Worm (Caenorhabditis elegans) whole organism, dauer: ENCODE measurements around the gene sel-1.

Experiments used
- unc-62 ChIP-seq: sonication (generic microtip); optimal IDR thresholded peaks from 2 replicates; lab custom pipeline; 2017; ENCODE audit warnings: missing biosample characterization, missing genetic modification reagents, missing genetic modification characterization

Gene sel-1

ce11 chrV:12560328-12560782 lies at the start of gene sel-1:
TSS of gene sel-1 (plus strand) at chrV:12560732.
- TF ChIP-seq unc-62: no peak

- TF ChIP-seq unc-62: no peak
Measured at ce11 chrV:12511946-12512345, 48.6 kb upstream of the sel-1 start.

DNA sequence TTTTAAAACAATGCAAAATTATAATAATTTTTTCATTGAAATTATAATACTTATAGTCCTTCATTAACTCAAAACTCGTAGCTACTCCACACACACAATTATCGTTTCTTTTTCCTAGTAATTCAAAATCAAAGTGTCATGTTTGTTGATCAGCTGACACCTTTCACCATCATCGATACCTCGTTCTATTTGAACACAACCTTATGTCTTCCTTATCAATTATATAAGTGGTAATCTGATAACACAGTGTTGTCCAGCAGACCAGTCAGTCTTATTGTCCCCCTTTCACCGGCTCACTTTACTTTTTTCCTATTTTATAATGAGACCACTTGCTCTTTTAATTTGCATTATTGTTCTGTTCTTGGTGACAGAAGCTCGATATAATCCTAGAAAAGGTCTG lies 47.8 kb upstream of the sel-1 start, which contains the start of the genes T28H10.2 and lgmn-1:
Gene T28H10.2 (minus strand): TSS at position 177 of the 400 bp plus-strand sequence.
Gene lgmn-1 (plus strand): TSS at position 284 of the 400 bp plus-strand sequence.
- TF ChIP-seq unc-62: no peak

ce11 chrV:12513900-12514299 lies 46.6 kb upstream of the sel-1 start:
- TF ChIP-seq unc-62: no peak

ce11 chrV:12517148-12517547 lies 43.4 kb upstream of the sel-1 start, which contains the start of gene cal-1:
TSS of gene cal-1 (minus strand) at chrV:12517248.
- TF ChIP-seq unc-62: no peak

ce11 chrV:12517757-12518156 lies 42.8 kb upstream of the sel-1 start:
- no peak for TF ChIP-seq unc-62

DNA sequence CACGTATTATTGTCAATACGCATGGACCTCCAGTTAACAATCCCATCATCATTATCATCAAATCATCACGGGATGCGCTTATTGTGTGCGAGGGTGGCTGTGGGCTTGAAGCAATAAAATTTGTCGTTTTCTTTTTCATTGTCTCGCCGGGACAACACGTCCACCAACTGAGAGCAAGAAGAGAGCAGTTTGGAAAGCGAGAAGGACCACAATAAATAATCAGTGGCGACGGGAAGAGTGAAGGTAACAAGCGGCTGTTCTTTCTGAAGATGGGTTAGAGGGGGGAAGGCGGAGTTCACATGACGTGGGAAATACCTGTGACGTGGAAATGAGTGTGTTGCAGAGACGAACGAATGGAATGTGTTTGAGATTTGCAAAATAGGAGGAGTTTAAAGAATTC lies 41.8 kb upstream of the sel-1 start:
- no peak for TF ChIP-seq unc-62

DNA sequence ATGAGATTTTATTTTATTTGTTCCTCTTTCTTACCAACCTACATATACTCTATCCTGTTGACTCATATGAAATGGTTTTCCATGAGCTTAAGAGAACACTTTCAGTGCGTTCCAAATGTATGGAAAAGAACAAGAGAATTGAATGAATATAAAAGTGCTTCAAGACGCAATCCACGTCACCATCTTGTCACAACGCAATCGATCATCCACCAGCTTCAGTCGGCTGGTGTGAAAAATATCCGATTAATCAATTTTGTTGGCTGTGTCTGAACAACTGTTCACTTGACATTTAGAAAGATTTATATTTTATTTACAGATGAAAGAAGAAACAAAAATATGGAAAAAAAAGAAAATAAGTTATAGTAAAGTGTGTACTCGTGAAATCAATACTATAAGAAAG lies 37.2 kb upstream of the sel-1 start:
- TF ChIP-seq unc-62: no peak

- no peak for TF ChIP-seq unc-62
Measured at ce11 chrV:12525526-12525925, 35.0 kb upstream of the sel-1 start, which contains the start of gene dyf-4. TSS of gene dyf-4 (minus strand) at chrV:12525738.

DNA sequence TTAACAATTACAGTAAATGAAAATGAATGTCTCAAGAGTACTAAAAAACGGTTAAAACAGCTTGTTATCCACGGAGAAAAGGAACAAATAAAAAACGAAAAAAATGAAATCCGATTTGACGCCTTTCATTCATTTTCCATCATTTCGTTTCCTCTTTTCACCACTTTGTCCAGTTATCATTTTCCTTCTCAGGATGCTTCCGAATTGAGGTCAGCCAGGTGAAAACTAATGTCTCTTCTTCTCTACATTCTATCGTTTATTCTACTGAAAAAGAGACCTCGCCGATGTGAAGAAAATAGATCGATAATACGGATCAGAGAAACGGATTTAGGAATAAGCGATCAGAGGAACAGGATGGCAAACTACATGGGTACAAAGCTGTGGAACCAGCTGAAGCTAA lies 34.4 kb upstream of the sel-1 start:
- TF ChIP-seq unc-62: no peak

DNA sequence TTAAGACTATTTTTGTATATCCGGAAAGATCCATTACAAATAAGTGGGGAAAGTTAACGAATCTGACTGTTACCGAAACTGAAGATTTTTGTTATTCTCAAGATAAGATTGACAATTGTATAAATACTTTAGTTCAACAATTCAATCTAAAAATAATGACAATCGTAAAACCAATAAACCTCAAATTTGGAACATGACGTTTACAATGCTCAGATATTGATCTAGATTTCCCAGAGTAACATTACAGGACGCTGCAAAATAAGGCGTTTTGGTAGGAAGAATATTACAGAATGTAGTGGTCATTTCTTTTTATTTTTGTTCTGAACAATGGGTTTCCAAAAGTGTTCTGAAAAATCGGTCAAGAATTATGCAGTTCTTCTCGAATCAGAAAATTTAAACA lies 33.8 kb upstream of the sel-1 start, which contains the start of gene F45D3.1:
Gene F45D3.1 (plus strand): TSS at position 301 of the 400 bp plus-strand sequence.
- TF ChIP-seq unc-62: no peak

DNA sequence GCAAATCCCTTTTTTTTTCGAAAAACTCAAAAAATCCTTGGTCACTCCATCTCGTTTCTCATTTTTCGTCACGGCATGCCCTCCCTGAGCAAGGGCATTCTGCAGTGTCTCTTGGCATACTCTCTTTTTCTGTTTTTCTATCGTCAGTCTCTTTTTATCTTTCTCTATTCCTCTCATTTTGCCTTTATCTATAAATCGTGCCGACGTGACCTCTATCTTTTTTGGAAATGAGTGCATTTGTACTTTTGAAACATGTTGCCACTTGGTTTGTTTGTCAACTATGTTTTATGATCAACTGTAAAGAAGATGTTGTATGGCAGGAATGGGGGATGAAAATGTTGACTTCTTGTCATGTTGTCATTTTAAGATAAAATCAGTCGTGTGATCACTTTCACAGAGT lies 31.6 kb upstream of the sel-1 start:
- TF ChIP-seq unc-62: no peak

ce11 chrV:12530129-12530528 lies 30.4 kb upstream of the sel-1 start:
- TF ChIP-seq unc-62: no peak

DNA sequence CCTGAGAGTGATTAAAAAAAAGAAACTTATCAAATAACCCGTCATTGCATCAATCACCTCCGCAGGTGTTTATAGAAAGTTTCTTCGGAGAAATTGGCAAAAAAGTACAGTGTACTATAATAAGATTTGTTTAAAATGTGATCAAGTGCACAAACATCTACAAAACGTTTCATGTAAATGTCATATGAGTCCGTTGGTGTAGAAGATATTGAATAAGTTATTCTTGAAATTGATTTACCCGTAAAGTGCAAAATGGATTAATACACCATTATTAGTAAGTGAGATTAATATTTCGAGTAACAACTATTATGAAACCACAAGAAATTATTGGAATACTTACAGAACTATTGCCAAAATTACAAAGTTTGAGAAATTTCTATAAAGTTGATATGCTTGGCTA lies 29.4 kb upstream of the sel-1 start:
- TF ChIP-seq unc-62: no peak

- no peak for TF ChIP-seq unc-62
Measured at ce11 chrV:12532369-12532768, 28.2 kb upstream of the sel-1 start.

DNA sequence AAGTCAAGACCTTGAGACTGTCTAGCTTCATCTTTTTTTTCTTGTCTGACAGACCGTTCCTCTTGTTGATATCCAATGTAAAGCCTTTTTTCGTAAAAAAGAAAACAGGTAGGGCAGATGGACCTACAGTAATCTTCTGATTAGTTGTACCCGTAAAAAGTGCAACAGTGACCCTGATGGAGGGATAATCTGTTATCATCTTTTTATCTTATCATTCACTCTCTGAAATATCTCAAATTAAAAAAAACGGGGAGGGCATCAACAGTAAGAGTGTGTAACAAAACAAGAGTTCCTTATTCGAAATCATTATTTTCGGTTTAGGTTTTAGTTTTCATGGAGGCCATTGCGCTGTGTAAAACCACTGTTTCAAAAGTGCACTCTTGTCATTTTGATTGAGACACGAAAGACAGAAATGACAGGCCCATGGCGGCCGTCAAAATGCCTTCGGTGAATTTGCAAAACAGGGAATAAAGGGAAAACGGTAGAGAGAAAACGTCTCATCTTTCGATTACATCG lies 26.8 kb upstream of the sel-1 start:
- peak; percentile 25 for TF ChIP-seq unc-62

DNA sequence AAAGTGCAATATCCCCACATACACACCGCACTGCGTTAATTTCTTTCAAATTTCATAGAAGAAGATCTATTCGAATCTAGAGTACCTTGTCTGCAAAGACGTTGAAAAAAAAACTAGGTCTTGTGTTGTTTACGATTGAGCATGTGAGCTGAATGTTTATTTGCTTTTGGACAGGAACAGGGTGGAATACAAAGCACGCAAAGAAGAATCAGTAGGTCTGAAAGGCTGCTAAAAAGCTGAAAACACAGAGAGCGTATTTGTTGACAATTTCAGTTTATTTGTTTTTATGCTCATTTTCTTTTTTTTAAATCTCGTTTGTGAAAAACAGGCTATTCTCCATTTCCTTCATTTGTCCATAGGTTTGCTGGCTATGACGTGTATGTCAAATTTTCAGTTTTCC lies 25.6 kb upstream of the sel-1 start:
- no peak for TF ChIP-seq unc-62

- TF ChIP-seq unc-62: no peak
Measured at ce11 chrV:12536409-12537038, 24.0 kb upstream of the sel-1 start.
